Worm (Caenorhabditis elegans) whole organism, L4 larva: ENCODE measurements around the gene srx-87.
A peak's percentile ranks its signal among the peaks of the same experiment; 100 is the strongest.

Source experiments
- F26F4.8 ChIP-seq: fragments of 200-800 bp; sonication (Bioruptor generic); conservative IDR thresholded peaks from 2 replicates; pipeline ENCODE4 v1.3.6; 2022; ENCODE audit warnings: missing genetic modification characterization, missing compliant biosample characterization
- F44E2.7 ChIP-seq: fragments of 200-800 bp; sonication (Bioruptor generic); IDR thresholded peaks from 2 replicates; pipeline ENCODE4 v2.1.2; 2022; ENCODE audit warnings: missing genetic modification characterization, missing compliant biosample characterization
- ZK337.2 ChIP-seq: fragments of 200-800 bp; sonication (Bioruptor generic); IDR thresholded peaks from 2 replicates; pipeline ENCODE4 v1.3.6; 2022; ENCODE audit warnings: missing genetic modification reagents, missing genetic modification characterization, missing compliant biosample characterization
- ZK546.5 ChIP-seq, 2 experiments: sonication (generic microtip); optimal IDR thresholded peaks; 2 replicates each; lab custom pipeline; 2017; ENCODE audit warnings: missing biosample characterization in 2 of 2, missing genetic modification characterization in 2 of 2
- arid-1 ChIP-seq: fragments of 200-800 bp; sonication (Bioruptor generic); conservative IDR thresholded peaks from 2 replicates; pipeline ENCODE4 v1.3.6; 2022; ENCODE audit warnings: missing genetic modification reagents, missing genetic modification characterization, missing compliant biosample characterization
- attf-4 ChIP-seq: sonication (generic microtip); optimal IDR thresholded peaks from 3 replicates; lab custom pipeline; 2017; ENCODE audit warnings: missing biosample characterization, missing genetic modification characterization
- ceh-32 ChIP-seq: sonication (generic microtip); optimal IDR thresholded peaks from 2 replicates; lab custom pipeline; 2016; ENCODE audit warnings: mild to moderate bottlenecking, missing genetic modification characterization, missing compliant biosample characterization; ENCODE audit not compliant: poor library complexity
- ceh-62 ChIP-seq: sonication (generic microtip); optimal IDR thresholded peaks from 2 replicates; lab custom pipeline; 2017; ENCODE audit warnings: missing biosample characterization, missing genetic modification characterization
- ceh-82 ChIP-seq: sonication (generic microtip); optimal IDR thresholded peaks from 2 replicates; lab custom pipeline; 2017; ENCODE audit warnings: missing biosample characterization, missing genetic modification characterization
- ces-1 ChIP-seq: fragments of 150-350 bp; sonication (generic microtip); optimal IDR thresholded peaks from 4 replicates; lab custom pipeline; 2014; ENCODE audit warnings: missing biosample characterization, missing genetic modification reagents, missing genetic modification characterization
- cey-2 ChIP-seq: sonication (generic microtip); optimal IDR thresholded peaks from 3 replicates; lab custom pipeline; 2017; ENCODE audit warnings: missing genetic modification characterization, mild to moderate bottlenecking, missing compliant biosample characterization, antibody characterized with exemption, borderline replicate concordance; ENCODE audit not compliant: insufficient read depth
- ctbp-1 ChIP-seq: fragments of 200-800 bp; sonication (Bioruptor generic); IDR thresholded peaks from 2 replicates; pipeline ENCODE4 v1.3.6; 2022; ENCODE audit warnings: missing genetic modification reagents, missing genetic modification characterization, missing compliant biosample characterization
- daf-12 ChIP-seq: fragments of 150-350 bp; optimal IDR thresholded peaks from 2 replicates; lab custom pipeline; 2014; ENCODE audit warnings: missing biosample characterization, missing genetic modification reagents, missing genetic modification characterization
- daf-8 ChIP-seq: fragments of 200-800 bp; sonication (Bioruptor generic); IDR thresholded peaks from 2 replicates; pipeline ENCODE4 v1.3.6; 2022; ENCODE audit warnings: missing genetic modification characterization, missing compliant biosample characterization
- dmd-6 ChIP-seq: fragments of 200-800 bp; sonication (Bioruptor generic); IDR thresholded peaks from 2 replicates; pipeline ENCODE4 v1.3.6; 2022; ENCODE audit warnings: missing genetic modification reagents, missing genetic modification characterization, missing compliant biosample characterization
- dmd-8 ChIP-seq: fragments of 200-800 bp; sonication (Bioruptor generic); IDR thresholded peaks from 2 replicates; pipeline ENCODE4 v1.3.6; 2022; ENCODE audit warnings: missing genetic modification characterization, missing compliant biosample characterization
- dpl-1 ChIP-seq: fragments of 150-350 bp; optimal IDR thresholded peaks from 2 replicates; lab custom pipeline; 2014; ENCODE audit warnings: missing biosample characterization, missing genetic modification reagents, missing genetic modification characterization
- egl-43 ChIP-seq: fragments of 200-800 bp; sonication (Bioruptor generic); IDR thresholded peaks from 2 replicates; pipeline ENCODE4 v1.3.6; 2022; ENCODE audit warnings: missing genetic modification reagents, missing genetic modification characterization, missing compliant biosample characterization
- fos-1 ChIP-seq: fragments of 150-350 bp; optimal IDR thresholded peaks from 2 replicates; lab custom pipeline; 2014; ENCODE audit warnings: missing biosample characterization, missing genetic modification characterization
- hif-1 ChIP-seq, 2 experiments: sonication (generic microtip); optimal IDR thresholded peaks; 2 replicates each; lab custom pipeline; 2016 to 2017; ENCODE audit warnings: missing compliant biosample characterization in 2 of 2, missing genetic modification characterization in 2 of 2, missing genetic modification reagents in 2 of 2, missing genotype in 2 of 2, mild to moderate bottlenecking in 1 of 2
- hlh-11 ChIP-seq: fragments of 200-800 bp; sonication (Bioruptor generic); optimal IDR thresholded peaks from 2 replicates; lab custom pipeline; 2018; ENCODE audit warnings: mild to moderate bottlenecking, missing genetic modification characterization, missing compliant biosample characterization
- hlh-30 ChIP-seq: sonication (generic microtip); optimal IDR thresholded peaks from 2 replicates; lab custom pipeline; 2017; ENCODE audit warnings: antibody characterized with exemption, mild to moderate bottlenecking, missing genetic modification characterization, missing compliant biosample characterization; ENCODE audit not compliant: insufficient read depth
- lin-13 ChIP-seq: fragments of 150-350 bp; optimal IDR thresholded peaks from 2 replicates; lab custom pipeline; 2014; ENCODE audit warnings: missing biosample characterization, missing genetic modification reagents, missing genetic modification characterization
- lin-15B ChIP-seq: fragments of 150-350 bp; sonication (generic microtip); optimal IDR thresholded peaks from 3 replicates; lab custom pipeline; 2014; ENCODE audit warnings: missing biosample characterization, missing genetic modification characterization
- lin-38 ChIP-seq: fragments of 200-800 bp; sonication (Bioruptor generic); IDR thresholded peaks from 2 replicates; pipeline ENCODE4 v1.3.6; 2022; ENCODE audit warnings: missing genetic modification reagents, missing genetic modification characterization, missing compliant biosample characterization
- lin-39 ChIP-seq: fragments of 150-350 bp; optimal IDR thresholded peaks from 2 replicates; lab custom pipeline; 2014; ENCODE audit warnings: missing biosample characterization, missing genetic modification reagents, missing genetic modification characterization
- lsy-2 ChIP-seq, 2 experiments: fragments of 150-350 bp in 1 of 2; sonication (generic microtip) in 1 of 2; optimal IDR thresholded peaks; 2 replicates each; lab custom pipeline; 2014 to 2017; ENCODE audit warnings: missing biosample characterization in 2 of 2, missing genetic modification characterization in 2 of 2
- madf-9 ChIP-seq: fragments of 200-800 bp; sonication (Bioruptor generic); conservative IDR thresholded peaks from 2 replicates; pipeline ENCODE4 v1.3.6; 2022; ENCODE audit warnings: missing genetic modification reagents, missing genetic modification characterization, missing compliant biosample characterization
- mes-2 ChIP-seq: sonication (generic microtip); optimal IDR thresholded peaks from 2 replicates; lab custom pipeline; 2016; ENCODE audit warnings: missing genotype, mild to moderate bottlenecking, missing genetic modification characterization, missing compliant biosample characterization; ENCODE audit not compliant: poor library complexity, severe bottlenecking
- mxl-2 ChIP-seq: fragments of 200-800 bp; sonication (Bioruptor generic); conservative IDR thresholded peaks from 2 replicates; pipeline ENCODE4 v1.3.6; 2022; ENCODE audit warnings: missing genetic modification reagents, missing genetic modification characterization, missing compliant biosample characterization
- mxl-3 ChIP-seq: fragments of 200-800 bp; sonication (Bioruptor generic); optimal IDR thresholded peaks from 2 replicates; lab custom pipeline; 2018; ENCODE audit warnings: mild to moderate bottlenecking, missing genetic modification characterization, missing compliant biosample characterization
- nhr-11 ChIP-seq: fragments of 150-350 bp; optimal IDR thresholded peaks from 2 replicates; lab custom pipeline; 2014; ENCODE audit warnings: missing biosample characterization, missing genetic modification characterization
- nhr-111 ChIP-seq: fragments of 200-800 bp; sonication (Bioruptor generic); optimal IDR thresholded peaks from 2 replicates; lab custom pipeline; 2018; ENCODE audit warnings: mild to moderate bottlenecking, missing genetic modification characterization, missing compliant biosample characterization
- nhr-25 ChIP-seq: sonication (generic microtip); optimal IDR thresholded peaks from 2 replicates; lab custom pipeline; 2017; ENCODE audit warnings: missing genetic modification characterization, mild to moderate bottlenecking, missing compliant biosample characterization, antibody characterized with exemption, moderate library complexity, borderline replicate concordance; ENCODE audit not compliant: insufficient read depth
- nhr-28 ChIP-seq: fragments of 150-350 bp; optimal IDR thresholded peaks from 2 replicates; lab custom pipeline; 2014; ENCODE audit warnings: missing biosample characterization, missing genetic modification characterization
- nhr-42 ChIP-seq: fragments of 200-800 bp; sonication (Bioruptor generic); IDR thresholded peaks from 2 replicates; pipeline ENCODE4 v1.3.6; 2022; ENCODE audit warnings: missing genetic modification characterization, missing compliant biosample characterization
- nhr-48 ChIP-seq: sonication (generic microtip); optimal IDR thresholded peaks from 2 replicates; lab custom pipeline; 2016; ENCODE audit warnings: mild to moderate bottlenecking, missing genetic modification characterization, missing compliant biosample characterization
- nhr-77 ChIP-seq: fragments of 150-350 bp; optimal IDR thresholded peaks from 2 replicates; lab custom pipeline; 2014; ENCODE audit warnings: missing biosample characterization, missing genetic modification characterization
- pha-4 ChIP-seq, 2 experiments: fragments of 150-350 bp in 1 of 2; fragments of 200-800 bp in 1 of 2; sonication (Bioruptor generic) in 1 of 2; IDR thresholded peaks in 1 of 2; optimal IDR thresholded peaks in 1 of 2; 2 replicates each; pipeline versions ENCODE4 v1.3.6 to Lab custom; 2014 to 2022; ENCODE audit warnings: missing genetic modification characterization in 2 of 2, missing genetic modification reagents in 2 of 2, missing biosample characterization in 1 of 2, missing compliant biosample characterization in 1 of 2
- saeg-2 ChIP-seq: fragments of 200-800 bp; sonication (Bioruptor generic); IDR thresholded peaks from 2 replicates; pipeline ENCODE4 v1.3.6; 2022; ENCODE audit warnings: missing genetic modification reagents, missing genetic modification characterization, missing compliant biosample characterization
- snpc-1.2 ChIP-seq: fragments of 200-800 bp; sonication (Bioruptor generic); IDR thresholded peaks from 2 replicates; pipeline ENCODE4 v1.3.6; 2022; ENCODE audit warnings: missing genetic modification reagents, missing genetic modification characterization, missing compliant biosample characterization
- snpc-4 ChIP-seq: fragments of 150-350 bp; optimal IDR thresholded peaks from 2 replicates; lab custom pipeline; 2014; ENCODE audit warnings: missing biosample characterization, missing genetic modification characterization
- unc-62 ChIP-seq, 3 experiments: fragments of 150-350 bp in 1 of 3; sonication (generic microtip); optimal IDR thresholded peaks in 2 of 3; peaks in 1 of 3; 1 replicate in 1 of 3; 2 replicates in 2 of 3; lab custom pipeline; 2014 to 2017; ENCODE audit warnings: missing biosample characterization in 3 of 3, missing genetic modification characterization in 3 of 3, missing genetic modification reagents in 3 of 3, missing genotype in 1 of 3
- vab-7 ChIP-seq: fragments of 200-800 bp; sonication (Bioruptor generic); IDR thresholded peaks from 2 replicates; pipeline ENCODE4 v1.3.6; 2022; ENCODE audit warnings: missing genetic modification reagents, missing genetic modification characterization, missing compliant biosample characterization
- zag-1 ChIP-seq: fragments of 150-350 bp; optimal IDR thresholded peaks from 2 replicates; lab custom pipeline; 2014; ENCODE audit warnings: missing biosample characterization, missing genetic modification characterization
- zfp-2 ChIP-seq: sonication (generic microtip); optimal IDR thresholded peaks from 2 replicates; lab custom pipeline; 2016; ENCODE audit warnings: mild to moderate bottlenecking, missing genetic modification characterization, missing compliant biosample characterization
- zip-11 ChIP-seq: fragments of 200-800 bp; sonication (Bioruptor generic); IDR thresholded peaks from 2 replicates; pipeline ENCODE4 v1.3.6; 2022; ENCODE audit warnings: missing genetic modification characterization, missing compliant biosample characterization
- zip-2 ChIP-seq: fragments of 150-350 bp; optimal IDR thresholded peaks from 2 replicates; lab custom pipeline; 2014; ENCODE audit warnings: missing biosample characterization, missing genetic modification characterization

srx-87 gene

ce11 chrV:11572803-11573490 is 8.3 kb downstream of the srx-87 start, which contains the start of the genes H12C20.7 and nhr-68:
Gene H12C20.7, minus strand, starts transcription at chrV:11572990.
Gene nhr-68, plus strand, starts transcription at chrV:11573440.
- TF ChIP-seq cey-2 (tag; lab: Kevin White, UChicago), result peak; percentile 96
- TF ChIP-seq zip-11, result no peak
- TF ChIP-seq ZK337.2 (GFP tag; lab: Robert Waterston, UW), result no peak
- no peak for TF ChIP-seq F26F4.8
- TF ChIP-seq hif-1 (tag; optimal IDR thresholded peaks at IDR 0.05; lab: Kevin White, UChicago), result peak in 1 of 2 experiments; percentile 16
- TF ChIP-seq lsy-2 (tag; optimal IDR thresholded peaks at IDR 0.05; lab: Kevin White, UChicago), result peak in 1 of 2 experiments; percentile 93
- peak; percentile 75 for TF ChIP-seq mxl-2 (GFP tag; lab: Robert Waterston, UW)
- 0 out of 2 replicates have a peak, but pooled peaks have one; percentile 26 for TF ChIP-seq dmd-8 (GFP tag; lab: Robert Waterston, UW)
- peak; percentile 54; the same call in 1 of the 2 replicates for TF ChIP-seq arid-1 (GFP tag; lab: Robert Waterston, UW)
- peak; percentile 70 for TF ChIP-seq ctbp-1
- TF ChIP-seq zip-2 (tag; lab: Kevin White, UChicago), result peak; percentile 55
- TF ChIP-seq ceh-62, result no peak
- TF ChIP-seq lin-15B (tag; lab: Kevin White, UChicago), result no peak
- peak; percentile 99 for TF ChIP-seq hlh-11 (tag; lab: Kevin White, UChicago)
- TF ChIP-seq nhr-48 (tag; lab: Kevin White, UChicago), result peak; percentile 99
- no peak for TF ChIP-seq snpc-4 (tag; lab: Kevin White, UChicago)
- no peak for TF ChIP-seq ceh-82 (tag; lab: Kevin White, UChicago)
- TF ChIP-seq unc-62 (GFP tag; optimal IDR thresholded peaks at IDR 0.05 in 1 of 2; lab: Kevin White, UChicago), result peak in 1 of 2 experiments; percentile 99
- no peak for TF ChIP-seq unc-62 (tag; optimal IDR thresholded peaks at IDR 0.05; lab: Kevin White, UChicago)
- peak; percentile 65 for TF ChIP-seq dpl-1
- peak; percentile 88 for TF ChIP-seq nhr-77 (tag; lab: Kevin White, UChicago)
- peak; percentile 62 for TF ChIP-seq lin-38 (GFP tag; lab: Robert Waterston, UW)
- TF ChIP-seq nhr-42, result peak; percentile 86; the same call in 1 of the 2 replicates
- TF ChIP-seq lin-13, result peak; percentile 70
- peak; percentile 56; the same call in 1 of the 2 replicates for TF ChIP-seq madf-9
- no peak for TF ChIP-seq F44E2.7 (GFP tag; lab: Robert Waterston, UW)
- TF ChIP-seq nhr-25 (tag; lab: Kevin White, UChicago), result peak; percentile 55
- TF ChIP-seq fos-1 (tag; lab: Kevin White, UChicago), result peak; percentile 21
- TF ChIP-seq mxl-3 (GFP tag; lab: Kevin White, UChicago), result peak; percentile 100
- no peak for TF ChIP-seq ceh-32 (tag; lab: Kevin White, UChicago)
- no peak for TF ChIP-seq mes-2 (tag; lab: Kevin White, UChicago)
- peak; percentile 73 for TF ChIP-seq pha-4 (GFP tag; IDR thresholded peaks at IDR 0.05; lab: Robert Waterston, UW)
- TF ChIP-seq pha-4 (tag; optimal IDR thresholded peaks at IDR 0.05; lab: Kevin White, UChicago), result no peak
- TF ChIP-seq ZK546.5 (tag; optimal IDR thresholded peaks at IDR 0.05; lab: Kevin White, UChicago), result no peak
- no peak for TF ChIP-seq daf-12 (tag; lab: Kevin White, UChicago)
- TF ChIP-seq nhr-11 (tag; lab: Kevin White, UChicago), result peak; percentile 50
- TF ChIP-seq nhr-111 (GFP tag; lab: Kevin White, UChicago), result no peak
- no peak for TF ChIP-seq snpc-1.2 (GFP tag; lab: Robert Waterston, UW)
- TF ChIP-seq daf-8 (GFP tag; lab: Robert Waterston, UW), result no peak
- TF ChIP-seq attf-4 (tag; lab: Kevin White, UChicago), result no peak
- peak; percentile 96 for TF ChIP-seq hlh-30 (tag; lab: Kevin White, UChicago)
- TF ChIP-seq ces-1 (GFP tag; lab: Kevin White, UChicago), result no peak
- TF ChIP-seq vab-7 (GFP tag; lab: Robert Waterston, UW), result no peak
- TF ChIP-seq dmd-6, result peak; percentile 100
- peak; percentile 96 for TF ChIP-seq saeg-2
- TF ChIP-seq nhr-28 (tag; lab: Kevin White, UChicago), result peak; percentile 97
- no peak for TF ChIP-seq zag-1 (tag; lab: Kevin White, UChicago)
- TF ChIP-seq egl-43, result no peak
- no peak for TF ChIP-seq lin-39 (tag; lab: Kevin White, UChicago)
- no peak for TF ChIP-seq zfp-2
